Fruit fly (Drosophila melanogaster) whole organism, embryonic: ENCODE data around the gene Atat.

Experiments used
- Asciz ChIP-seq: fragments of 200-800 bp; sonication (Bioruptor generic); optimal IDR thresholded peaks from 2 replicates; lab custom pipeline; 2017; ENCODE audit warnings: missing biosample characterization, mild to moderate bottlenecking, missing genetic modification characterization, missing genetic modification reagents
- B-H1 ChIP-seq: fragments of 200-800 bp; sonication (Bioruptor generic); IDR thresholded peaks from 3 replicates; pipeline ENCODE4 v1.3.6; 2022; ENCODE audit warnings: missing biosample characterization, missing genetic modification characterization
- CG10959 ChIP-seq: fragments of 200-800 bp; sonication (Bioruptor generic); IDR thresholded peaks from 2 replicates; pipeline ENCODE4 v1.3.6; 2022; ENCODE audit warnings: missing biosample characterization, missing genetic modification characterization
- CG12659 ChIP-seq: fragments of 200-800 bp; sonication (Bioruptor generic); optimal IDR thresholded peaks from 3 replicates; lab custom pipeline; 2017; ENCODE audit warnings: mild to moderate bottlenecking, missing biosample characterization, missing genetic modification reagents, missing genetic modification characterization
- CG13287 ChIP-seq: fragments of 200-800 bp; sonication (Bioruptor generic); IDR thresholded peaks from 2 replicates; pipeline ENCODE4 v1.3.6; 2022; ENCODE audit warnings: missing biosample characterization, missing genetic modification characterization; ENCODE audit not compliant: partially characterized antibody
- CG13624 ChIP-seq: fragments of 200-800 bp; sonication (Bioruptor generic); optimal IDR thresholded peaks from 2 replicates; lab custom pipeline; 2016; ENCODE audit warnings: missing biosample characterization, missing genetic modification characterization
- CG14050 ChIP-seq: fragments of 200-800 bp; sonication (Bioruptor generic); IDR thresholded peaks from 3 replicates; pipeline ENCODE4 v1.3.6; 2022; ENCODE audit warnings: missing biosample characterization, missing genetic modification characterization
- CG1529 ChIP-seq: fragments of 200-800 bp; sonication (Bioruptor generic); optimal IDR thresholded peaks from 3 replicates; lab custom pipeline; 2018; ENCODE audit warnings: missing biosample characterization, missing genetic modification characterization
- CG16863 ChIP-seq: fragments of 200-800 bp; sonication (Bioruptor generic); optimal IDR thresholded peaks from 3 replicates; lab custom pipeline; 2016; ENCODE audit warnings: missing biosample characterization, missing genetic modification characterization
- CG17328 ChIP-seq: fragments of 200-800 bp; sonication (Bioruptor generic); IDR thresholded peaks from 2 replicates; pipeline ENCODE4 v1.3.6; 2022; ENCODE audit warnings: missing biosample characterization, missing genetic modification characterization
- CG17912 ChIP-seq: fragments of 200-800 bp; sonication (Bioruptor generic); optimal IDR thresholded peaks from 2 replicates; lab custom pipeline; 2018; ENCODE audit warnings: missing biosample characterization, mild to moderate bottlenecking, missing genetic modification characterization
- CG18764 ChIP-seq: fragments of 200-800 bp; sonication (Bioruptor generic); optimal IDR thresholded peaks from 3 replicates; lab custom pipeline; 2016; ENCODE audit warnings: missing biosample characterization, missing genetic modification characterization
- CG30020 ChIP-seq: fragments of 200-800 bp; optimal IDR thresholded peaks from 2 replicates; lab custom pipeline; 2019; ENCODE audit warnings: missing biosample characterization, mild to moderate bottlenecking, missing genetic modification characterization, moderate library complexity
- CG30403 ChIP-seq: fragments of 200-800 bp; sonication (Bioruptor generic); optimal IDR thresholded peaks from 3 replicates; lab custom pipeline; 2016; ENCODE audit warnings: missing biosample characterization, missing genetic modification characterization
- CG3281 ChIP-seq: fragments of 200-800 bp; sonication (Bioruptor generic); optimal IDR thresholded peaks from 3 replicates; lab custom pipeline; 2017; ENCODE audit warnings: missing biosample characterization, mild to moderate bottlenecking, missing genetic modification characterization
- CG4328 ChIP-seq: fragments of 200-800 bp; sonication (Bioruptor generic); optimal IDR thresholded peaks from 3 replicates; lab custom pipeline; 2017; ENCODE audit warnings: missing biosample characterization, missing genetic modification reagents, missing genetic modification characterization
- CG7786 ChIP-seq: fragments of 200-800 bp; sonication (Bioruptor generic); optimal IDR thresholded peaks from 2 replicates; lab custom pipeline; 2016; ENCODE audit warnings: missing biosample characterization, missing genetic modification characterization
- CG7839 ChIP-seq: fragments of 200-800 bp; sonication (Bioruptor generic); optimal IDR thresholded peaks from 3 replicates; lab custom pipeline; 2018; ENCODE audit warnings: missing biosample characterization, mild to moderate bottlenecking, missing genetic modification characterization, moderate library complexity
- CG9727 ChIP-seq: fragments of 200-800 bp; sonication (Bioruptor generic); optimal IDR thresholded peaks from 3 replicates; lab custom pipeline; 2017; ENCODE audit warnings: missing biosample characterization, mild to moderate bottlenecking, missing genetic modification characterization
- CrebB ChIP-seq: fragments of 200-800 bp; sonication (Bioruptor generic); optimal IDR thresholded peaks from 3 replicates; lab custom pipeline; 2018; ENCODE audit warnings: missing biosample characterization, mild to moderate bottlenecking, missing genetic modification characterization
- Deaf1 ChIP-seq: fragments of 200-800 bp; optimal IDR thresholded peaks from 3 replicates; lab custom pipeline; 2019; ENCODE audit warnings: missing biosample characterization, mild to moderate bottlenecking, missing genetic modification characterization, moderate library complexity
- Doc3 ChIP-seq: fragments of 200-800 bp; sonication (Bioruptor generic); IDR thresholded peaks from 3 replicates; pipeline ENCODE4 v1.3.6; 2022; ENCODE audit warnings: missing biosample characterization, missing genetic modification characterization; ENCODE audit not compliant: partially characterized antibody
- Fer2 ChIP-seq: fragments of 200-800 bp; sonication (Bioruptor generic); optimal IDR thresholded peaks from 2 replicates; lab custom pipeline; 2018; ENCODE audit warnings: missing biosample characterization, mild to moderate bottlenecking, missing genetic modification characterization, moderate library complexity
- Fer3 ChIP-seq: fragments of 200-800 bp; sonication (Bioruptor generic); optimal IDR thresholded peaks from 2 replicates; lab custom pipeline; 2018; ENCODE audit warnings: missing biosample characterization, mild to moderate bottlenecking, missing genetic modification characterization, moderate library complexity
- Gug ChIP-seq: fragments of 200-800 bp; sonication (Bioruptor generic); IDR thresholded peaks from 4 replicates; pipeline ENCODE4 v1.3.6; 2022; ENCODE audit warnings: missing biosample characterization, missing genetic modification characterization
- H15 ChIP-seq: fragments of 200-800 bp; sonication (Bioruptor generic); IDR thresholded peaks from 3 replicates; pipeline ENCODE4 v1.3.6; 2022; ENCODE audit warnings: missing biosample characterization, missing genetic modification characterization
- H2.0 ChIP-seq: fragments of 200-800 bp; sonication (Bioruptor generic); IDR thresholded peaks from 2 replicates; pipeline ENCODE4 v1.3.6; 2022; ENCODE audit warnings: missing biosample characterization, missing genetic modification characterization
- MESR4 ChIP-seq: fragments of 200-800 bp; sonication (Bioruptor generic); optimal IDR thresholded peaks from 2 replicates; lab custom pipeline; 2018; ENCODE audit warnings: missing biosample characterization, mild to moderate bottlenecking, missing genetic modification characterization, moderate library complexity
- Meics ChIP-seq: fragments of 200-800 bp; sonication (Bioruptor generic); optimal IDR thresholded peaks from 2 replicates; lab custom pipeline; 2017; ENCODE audit warnings: missing biosample characterization, mild to moderate bottlenecking, missing genetic modification characterization
- NK7.1 ChIP-seq: fragments of 200-800 bp; sonication (Bioruptor generic); optimal IDR thresholded peaks from 3 replicates; lab custom pipeline; 2016; ENCODE audit warnings: missing biosample characterization, missing genetic modification characterization
- PHDP ChIP-seq: fragments of 200-800 bp; sonication (Bioruptor generic); optimal IDR thresholded peaks from 3 replicates; lab custom pipeline; 2018; ENCODE audit warnings: missing biosample characterization, mild to moderate bottlenecking, missing genetic modification characterization, moderate library complexity
- Sox102F ChIP-seq: fragments of 200-800 bp; sonication (Bioruptor generic); optimal IDR thresholded peaks from 2 replicates; lab custom pipeline; 2018; ENCODE audit warnings: missing biosample characterization, mild to moderate bottlenecking, missing genetic modification characterization, moderate library complexity
- Spps ChIP-seq: fragments of 200-800 bp; sonication (Bioruptor generic); optimal IDR thresholded peaks from 2 replicates; lab custom pipeline; 2018; ENCODE audit warnings: missing biosample characterization, mild to moderate bottlenecking, missing genetic modification characterization
- YL-1 ChIP-seq: fragments of 200-800 bp; sonication (Bioruptor generic); optimal IDR thresholded peaks from 3 replicates; lab custom pipeline; 2017; ENCODE audit warnings: missing biosample characterization, mild to moderate bottlenecking, missing genetic modification characterization
- az2 ChIP-seq: fragments of 200-800 bp; sonication (Bioruptor generic); optimal IDR thresholded peaks from 3 replicates; lab custom pipeline; 2016; ENCODE audit warnings: missing biosample characterization, missing genetic modification characterization
- bcd ChIP-seq: fragments of 200-800 bp; sonication (Bioruptor generic); optimal IDR thresholded peaks from 2 replicates; lab custom pipeline; 2017; ENCODE audit warnings: missing biosample characterization, mild to moderate bottlenecking, missing genetic modification characterization
- caup ChIP-seq: fragments of 200-800 bp; sonication (Bioruptor generic); optimal IDR thresholded peaks from 3 replicates; lab custom pipeline; 2017; ENCODE audit warnings: missing biosample characterization, mild to moderate bottlenecking, missing genetic modification characterization, moderate library complexity; ENCODE audit not compliant: severe bottlenecking
- dysf ChIP-seq: fragments of 200-800 bp; sonication (Bioruptor generic); IDR thresholded peaks from 3 replicates; pipeline ENCODE4 v1.3.6; 2022; ENCODE audit warnings: missing biosample characterization, missing genetic modification characterization
- fd3F ChIP-seq: fragments of 200-800 bp; sonication (Bioruptor generic); optimal IDR thresholded peaks from 2 replicates; lab custom pipeline; 2018; ENCODE audit warnings: missing biosample characterization, mild to moderate bottlenecking, missing genetic modification characterization, moderate library complexity
- grau ChIP-seq: fragments of 200-800 bp; optimal IDR thresholded peaks from 3 replicates; lab custom pipeline; 2019; ENCODE audit warnings: missing biosample characterization, mild to moderate bottlenecking, missing genetic modification characterization, moderate library complexity
- ham ChIP-seq: fragments of 200-800 bp; sonication (Bioruptor generic); IDR thresholded peaks from 2 replicates; pipeline ENCODE4 v1.3.6; 2022; ENCODE audit warnings: missing biosample characterization, missing genetic modification characterization
- inv ChIP-seq: fragments of 200-800 bp; sonication (Bioruptor generic); IDR thresholded peaks from 2 replicates; pipeline ENCODE4 v1.3.6; 2022; ENCODE audit warnings: missing biosample characterization, missing genetic modification characterization; ENCODE audit not compliant: partially characterized antibody
- pita ChIP-seq: fragments of 200-800 bp; sonication (Bioruptor generic); optimal IDR thresholded peaks from 2 replicates; lab custom pipeline; 2017; ENCODE audit warnings: missing biosample characterization, mild to moderate bottlenecking, missing genetic modification characterization
- sens ChIP-seq: fragments of 200-800 bp; sonication (Bioruptor generic); peaks from one replicate; lab custom pipeline; 2016; ENCODE audit warnings: missing biosample characterization, missing genetic modification characterization
- seq ChIP-seq: fragments of 200-800 bp; sonication (Bioruptor generic); IDR thresholded peaks from 2 replicates; pipeline ENCODE4 v1.3.6; 2022; ENCODE audit warnings: missing biosample characterization, missing genetic modification characterization
- sima ChIP-seq: fragments of 200-800 bp; sonication (Bioruptor generic); optimal IDR thresholded peaks from 2 replicates; lab custom pipeline; 2016; ENCODE audit warnings: missing biosample characterization, missing genetic modification characterization
- tap ChIP-seq: fragments of 200-800 bp; optimal IDR thresholded peaks from 3 replicates; lab custom pipeline; 2019; ENCODE audit warnings: missing biosample characterization, mild to moderate bottlenecking, missing genetic modification characterization, moderate library complexity
- trem ChIP-seq: fragments of 200-800 bp; optimal IDR thresholded peaks from 3 replicates; lab custom pipeline; 2019; ENCODE audit warnings: missing biosample characterization, mild to moderate bottlenecking, missing genetic modification characterization, moderate library complexity
- wor ChIP-seq: fragments of 200-800 bp; sonication (Bioruptor generic); IDR thresholded peaks from 2 replicates; pipeline ENCODE4 v1.3.6; 2022; ENCODE audit warnings: missing biosample characterization, missing genetic modification characterization
- yki ChIP-seq: fragments of >200 bp; optimal IDR thresholded peaks from 3 replicates; lab custom pipeline; 2018

Gene Atat

dm6 chr3L:9383345-9384075 lies 43.0 kb downstream of the Atat start, which contains the start of gene Hsp27 (continued):
- TF ChIP-seq CG1529 (GFP tag; lab: Kevin White, UChicago) (peak; percentile 98), Meics (GFP tag; lab: Kevin White, UChicago) (peak; percentile 98), CG30403 (GFP tag; lab: Kevin White, UChicago) (peak; percentile 99), Fer3 (peak; percentile 97), seq (peak; percentile 97), grau (tag; lab: Kevin White, UChicago) (peak; percentile 97), bcd (GFP tag; lab: Kevin White, UChicago) (peak; percentile 99), CG13624 (GFP tag; lab: Kevin White, UChicago) (peak; percentile 96), Asciz (GFP tag; lab: Kevin White, UChicago) (peak; percentile 98), H15 (GFP tag; lab: Robert Waterston, UW) (peak; percentile 99), tap (tag; lab: Kevin White, UChicago) (peak; percentile 96), CG17912 (GFP tag; lab: Kevin White, UChicago) (peak; percentile 54), yki (lab: Kevin White, UChicago) (no peak), H2.0 (GFP tag; lab: Robert Waterston, UW) (peak; percentile 98), CG13287 (GFP tag; lab: Robert Waterston, UW) (no peak; the same call in 1 of the 2 replicates), ham (GFP tag; lab: Robert Waterston, UW) (peak; percentile 86), CrebB (tag; lab: Kevin White, UChicago) (peak; percentile 93), sima (GFP tag; lab: Kevin White, UChicago) (peak; percentile 68), dysf (GFP tag; lab: Robert Waterston, UW) (peak; percentile 99), Fer2 (tag; lab: Kevin White, UChicago) (peak; percentile 88), B-H1 (GFP tag; lab: Robert Waterston, UW) (peak; percentile 98), CG4328 (GFP tag; lab: Kevin White, UChicago) (peak; percentile 84), CG12659 (GFP tag; lab: Kevin White, UChicago) (peak; percentile 97), CG9727 (peak; percentile 96), inv (GFP tag; lab: Robert Waterston, UW) (no peak), MESR4 (GFP tag; lab: Kevin White, UChicago) (peak; percentile 63), CG18764 (peak; percentile 97), CG3281 (GFP tag; lab: Kevin White, UChicago) (peak; percentile 97), fd3F (GFP tag; lab: Kevin White, UChicago) (peak; percentile 94), CG16863 (GFP tag; lab: Kevin White, UChicago) (peak; percentile 87), Deaf1 (tag; lab: Kevin White, UChicago) (peak; percentile 86), wor (peak; percentile 97), CG10959 (peak; percentile 95), CG17328 (GFP tag; lab: Robert Waterston, UW) (peak; percentile 98), NK7.1 (GFP tag; lab: Kevin White, UChicago) (peak; percentile 93), YL-1 (GFP tag; lab: Kevin White, UChicago) (peak; percentile 94), sens (GFP tag; lab: Kevin White, UChicago) (peak; percentile 99), CG14050 (GFP tag; lab: Robert Waterston, UW) (peak; percentile 97), CG7786 (peak; percentile 88), CG7839 (tag; lab: Kevin White, UChicago) (peak; percentile 99), CG30020 (tag; lab: Kevin White, UChicago) (peak; percentile 79), Spps (tag; lab: Kevin White, UChicago) (peak; percentile 96), Gug (GFP tag; lab: Robert Waterston, UW) (peak; percentile 99), az2 (GFP tag; lab: Kevin White, UChicago) (peak; percentile 99), caup (peak; percentile 95), PHDP (tag; lab: Kevin White, UChicago) (peak; percentile 98), Doc3 (no peak), pita (no peak), trem (tag; lab: Kevin White, UChicago) (peak; percentile 96), Sox102F (GFP tag; lab: Kevin White, UChicago) (peak; percentile 99)
